Worm (Caenorhabditis elegans) whole organism, mixed stage, embryonic: ENCODE results near the gene R05F9.9.

Experiments
- blmp-1 ChIP-seq: fragments of 150-350 bp; optimal IDR thresholded peaks from 2 replicates; lab custom pipeline; 2014; ENCODE audit warnings: missing biosample characterization, missing genetic modification characterization
- cnd-1 ChIP-seq: fragments of 200-800 bp; sonication (Bioruptor generic); optimal IDR thresholded peaks from 2 replicates; lab custom pipeline; 2018; ENCODE audit warnings: mild to moderate bottlenecking, missing genetic modification characterization, missing compliant biosample characterization
- elt-3 ChIP-seq: fragments of 150-350 bp; optimal IDR thresholded peaks from 2 replicates; lab custom pipeline; 2014; ENCODE audit warnings: missing biosample characterization, missing genetic modification characterization
- lin-13 ChIP-seq: fragments of 150-350 bp; optimal IDR thresholded peaks from 2 replicates; lab custom pipeline; 2014; ENCODE audit warnings: missing biosample characterization, missing genetic modification characterization
- lsy-2 ChIP-seq: fragments of 150-350 bp; optimal IDR thresholded peaks from 2 replicates; lab custom pipeline; 2014; ENCODE audit warnings: missing biosample characterization, missing genetic modification characterization
- mep-1 ChIP-seq: fragments of 150-350 bp; optimal IDR thresholded peaks from 2 replicates; lab custom pipeline; 2017; ENCODE audit warnings: missing biosample characterization, missing genetic modification reagents, missing genetic modification characterization, inconsistent platforms
- nhr-237 ChIP-seq: fragments of 150-350 bp; optimal IDR thresholded peaks from 2 replicates; lab custom pipeline; 2014; ENCODE audit warnings: missing biosample characterization, missing genetic modification characterization
- snpc-4 ChIP-seq: fragments of 150-350 bp; optimal IDR thresholded peaks from 2 replicates; lab custom pipeline; 2014; ENCODE audit warnings: missing biosample characterization, missing genetic modification characterization

- TF ChIP-seq lin-13 (tag; lab: Kevin White, UChicago) = no peak
- no peak for TF ChIP-seq nhr-237 (tag; lab: Kevin White, UChicago)
- no peak for TF ChIP-seq lsy-2 (tag; lab: Kevin White, UChicago)
- no peak for TF ChIP-seq cnd-1
- no peak for TF ChIP-seq elt-3
- no peak for TF ChIP-seq mep-1 (tag; lab: Kevin White, UChicago)
- no peak for TF ChIP-seq blmp-1 (tag; lab: Kevin White, UChicago)
- TF ChIP-seq snpc-4 (tag; lab: Kevin White, UChicago) = no peak
These were observed 47.1 kb downstream of the R05F9.9 start for ce11 chrII:4854761-4855160.
